Fruit fly (Drosophila melanogaster) whole organism, embryonic: ENCODE results near the gene Hs6st.

Experiments
- ATbp ChIP-seq: fragments of 200-800 bp; sonication (Bioruptor generic); optimal IDR thresholded peaks from 2 replicates; lab custom pipeline; 2017; ENCODE audit warnings: missing biosample characterization, mild to moderate bottlenecking, missing genetic modification characterization, missing genetic modification reagents
- Abd-B ChIP-seq: fragments of 200-800 bp; sonication (Bioruptor generic); optimal IDR thresholded peaks from 2 replicates; lab custom pipeline; 2018; ENCODE audit warnings: missing biosample characterization, mild to moderate bottlenecking, missing genetic modification characterization, moderate library complexity
- Aef1 ChIP-seq: fragments of 200-800 bp; sonication (Bioruptor generic); IDR thresholded peaks from 3 replicates; pipeline ENCODE4 v1.3.6; 2022; ENCODE audit warnings: missing biosample characterization, missing genetic modification characterization
- BEAF-32 ChIP-seq: fragments of 200-800 bp; sonication (Bioruptor generic); optimal IDR thresholded peaks from 3 replicates; lab custom pipeline; 2017; ENCODE audit warnings: missing biosample characterization, missing genetic modification characterization, mild to moderate bottlenecking, moderate library complexity, missing genetic modification reagents
- CG1024 ChIP-seq: fragments of 200-800 bp; sonication (Bioruptor generic); IDR thresholded peaks from 2 replicates; pipeline ENCODE4 v1.3.6; 2022; ENCODE audit warnings: missing biosample characterization, missing genetic modification characterization
- CG10267 ChIP-seq: fragments of 200-800 bp; sonication (Bioruptor generic); optimal IDR thresholded peaks from 2 replicates; lab custom pipeline; 2018; ENCODE audit warnings: missing biosample characterization, mild to moderate bottlenecking, missing genetic modification characterization, moderate library complexity
- CG10462 ChIP-seq: fragments of 200-800 bp; sonication (Bioruptor generic); optimal IDR thresholded peaks from 2 replicates; lab custom pipeline; 2016; ENCODE audit warnings: missing biosample characterization, missing genetic modification characterization
- CG10543 ChIP-seq: fragments of 200-800 bp; sonication (Bioruptor generic); optimal IDR thresholded peaks from 3 replicates; lab custom pipeline; 2017; ENCODE audit warnings: missing biosample characterization, mild to moderate bottlenecking, missing genetic modification characterization, moderate library complexity
- CG12219 ChIP-seq: fragments of 200-800 bp; sonication (Bioruptor generic); optimal IDR thresholded peaks from 3 replicates; lab custom pipeline; 2018; ENCODE audit warnings: missing biosample characterization, mild to moderate bottlenecking, missing genetic modification characterization
- CG13775 ChIP-seq: fragments of 200-800 bp; sonication (Bioruptor generic); optimal IDR thresholded peaks from 3 replicates; lab custom pipeline; 2017; ENCODE audit warnings: missing biosample characterization, mild to moderate bottlenecking, missing genetic modification characterization
- CG14710 ChIP-seq: fragments of 200-800 bp; sonication (Bioruptor generic); optimal IDR thresholded peaks from 3 replicates; lab custom pipeline; 2019; ENCODE audit warnings: missing biosample characterization, mild to moderate bottlenecking, missing genetic modification characterization, moderate library complexity
- CG14860 ChIP-seq: fragments of 200-800 bp; sonication (Bioruptor generic); IDR thresholded peaks from 3 replicates; pipeline ENCODE4 v1.3.6; 2022; ENCODE audit warnings: missing biosample characterization, missing genetic modification characterization; ENCODE audit not compliant: partially characterized antibody
- CG15073 ChIP-seq: fragments of 200-800 bp; sonication (Bioruptor generic); optimal IDR thresholded peaks from 2 replicates; lab custom pipeline; 2016; ENCODE audit warnings: missing biosample characterization, missing genetic modification characterization
- CG16815 ChIP-seq: fragments of 200-800 bp; sonication (Bioruptor generic); optimal IDR thresholded peaks from 3 replicates; lab custom pipeline; 2017; ENCODE audit warnings: missing biosample characterization, mild to moderate bottlenecking, missing genetic modification characterization
- CG17829 ChIP-seq: fragments of 200-800 bp; optimal IDR thresholded peaks from 2 replicates; lab custom pipeline; 2019; ENCODE audit warnings: missing biosample characterization, mild to moderate bottlenecking, missing genetic modification characterization, moderate library complexity
- CG17912 ChIP-seq: fragments of 200-800 bp; sonication (Bioruptor generic); optimal IDR thresholded peaks from 2 replicates; lab custom pipeline; 2018; ENCODE audit warnings: missing biosample characterization, mild to moderate bottlenecking, missing genetic modification characterization
- CG18262 ChIP-seq: fragments of 200-800 bp; optimal IDR thresholded peaks from 3 replicates; lab custom pipeline; 2019; ENCODE audit warnings: missing biosample characterization, mild to moderate bottlenecking, missing genetic modification characterization, moderate library complexity
- CG2120 ChIP-seq: fragments of 200-800 bp; sonication (Bioruptor generic); optimal IDR thresholded peaks from 3 replicates; lab custom pipeline; 2016; ENCODE audit warnings: missing biosample characterization, missing genetic modification characterization
- CG2875 ChIP-seq: fragments of 200-800 bp; sonication (Bioruptor generic); optimal IDR thresholded peaks from 2 replicates; lab custom pipeline; 2017; ENCODE audit warnings: missing biosample characterization, mild to moderate bottlenecking, missing genetic modification characterization, missing genetic modification reagents
- CG30403 ChIP-seq: fragments of 200-800 bp; sonication (Bioruptor generic); optimal IDR thresholded peaks from 3 replicates; lab custom pipeline; 2016; ENCODE audit warnings: missing biosample characterization, missing genetic modification characterization
- CG7786 ChIP-seq: fragments of 200-800 bp; sonication (Bioruptor generic); optimal IDR thresholded peaks from 2 replicates; lab custom pipeline; 2016; ENCODE audit warnings: missing biosample characterization, missing genetic modification characterization
- CG9817 ChIP-seq: fragments of 200-800 bp; sonication (Bioruptor generic); optimal IDR thresholded peaks from 2 replicates; lab custom pipeline; 2018; ENCODE audit warnings: missing biosample characterization, mild to moderate bottlenecking, missing genetic modification characterization, moderate library complexity
- CrebB ChIP-seq: fragments of 200-800 bp; sonication (Bioruptor generic); optimal IDR thresholded peaks from 3 replicates; lab custom pipeline; 2018; ENCODE audit warnings: missing biosample characterization, mild to moderate bottlenecking, missing genetic modification characterization
- Dad ChIP-seq: fragments of 200-800 bp; sonication (Bioruptor generic); optimal IDR thresholded peaks from 3 replicates; lab custom pipeline; 2016; ENCODE audit warnings: missing biosample characterization, missing genetic modification characterization
- Dfd ChIP-seq, 2 experiments: fragments of >200 bp; optimal IDR thresholded peaks; 2 replicates each; lab custom pipeline; 2017; ENCODE audit warnings: missing biosample characterization in 2 of 2, missing genetic modification characterization in 2 of 2
- Dp ChIP-seq: fragments of 200-800 bp; sonication (Bioruptor generic); optimal IDR thresholded peaks from 2 replicates; lab custom pipeline; 2018; ENCODE audit warnings: missing biosample characterization, mild to moderate bottlenecking, missing genetic modification characterization, moderate library complexity
- Eip74EF ChIP-seq, 2 experiments: fragments of 200-800 bp in 1 of 2; fragments of >200 bp in 1 of 2; sonication (Bioruptor generic) in 1 of 2; optimal IDR thresholded peaks; 2 replicates each; lab custom pipeline; 2017 to 2019; ENCODE audit warnings: missing biosample characterization in 2 of 2, missing genetic modification characterization in 2 of 2, mild to moderate bottlenecking in 1 of 2, moderate library complexity in 1 of 2
- Fer1 ChIP-seq: fragments of 200-800 bp; sonication (Bioruptor generic); optimal IDR thresholded peaks from 2 replicates; lab custom pipeline; 2017; ENCODE audit warnings: missing biosample characterization, mild to moderate bottlenecking, missing genetic modification characterization
- Fer2 ChIP-seq: fragments of 200-800 bp; sonication (Bioruptor generic); optimal IDR thresholded peaks from 2 replicates; lab custom pipeline; 2018; ENCODE audit warnings: missing biosample characterization, mild to moderate bottlenecking, missing genetic modification characterization, moderate library complexity
- Gug ChIP-seq: fragments of 200-800 bp; sonication (Bioruptor generic); IDR thresholded peaks from 4 replicates; pipeline ENCODE4 v1.3.6; 2022; ENCODE audit warnings: missing biosample characterization, missing genetic modification characterization
- Hand ChIP-seq: fragments of 200-800 bp; sonication (Bioruptor generic); optimal IDR thresholded peaks from 2 replicates; lab custom pipeline; 2017; ENCODE audit warnings: mild to moderate bottlenecking, missing biosample characterization, missing genetic modification reagents, missing genetic modification characterization
- Sin3A ChIP-seq: fragments of >200 bp; optimal IDR thresholded peaks from 2 replicates; lab custom pipeline; 2018
- Sox100B ChIP-seq: fragments of 200-800 bp; sonication (Bioruptor generic); optimal IDR thresholded peaks from 3 replicates; lab custom pipeline; 2018; ENCODE audit warnings: missing biosample characterization, mild to moderate bottlenecking, missing genetic modification characterization
- Sry-δ ChIP-seq: fragments of 200-800 bp; sonication (Bioruptor generic); optimal IDR thresholded peaks from 2 replicates; lab custom pipeline; 2016; ENCODE audit warnings: missing biosample characterization, missing genetic modification characterization
- abd-A ChIP-seq: fragments of 200-800 bp; sonication (Bioruptor generic); optimal IDR thresholded peaks from 3 replicates; lab custom pipeline; 2019; ENCODE audit warnings: missing biosample characterization, mild to moderate bottlenecking, missing genetic modification characterization, moderate library complexity
- ac ChIP-seq: fragments of 200-800 bp; sonication (Bioruptor generic); optimal IDR thresholded peaks from 3 replicates; lab custom pipeline; 2017; ENCODE audit warnings: missing biosample characterization, mild to moderate bottlenecking, missing genetic modification characterization
- ash1 ChIP-seq: fragments of 200-800 bp; sonication (Bioruptor generic); optimal IDR thresholded peaks from 2 replicates; lab custom pipeline; 2018; ENCODE audit warnings: missing biosample characterization, mild to moderate bottlenecking, missing genetic modification characterization
- bbx ChIP-seq: fragments of 200-800 bp; sonication (Bioruptor generic); IDR thresholded peaks from 2 replicates; pipeline ENCODE4 v1.3.6; 2022; ENCODE audit warnings: missing biosample characterization, missing genetic modification characterization; ENCODE audit not compliant: partially characterized antibody
- chinmo ChIP-seq: fragments of 200-800 bp; sonication (Bioruptor generic); IDR thresholded peaks from 4 replicates; pipeline ENCODE4 v1.3.6; 2022; ENCODE audit warnings: missing biosample characterization, missing genetic modification characterization; ENCODE audit not compliant: partially characterized antibody
- dpn ChIP-seq, 2 experiments: fragments of 200-800 bp; sonication (Bioruptor generic); optimal IDR thresholded peaks; 3 replicates each; lab custom pipeline; 2016; ENCODE audit warnings: missing biosample characterization in 2 of 2, missing genetic modification characterization in 2 of 2
- fd64A ChIP-seq: fragments of 200-800 bp; sonication (Bioruptor generic); optimal IDR thresholded peaks from 3 replicates; lab custom pipeline; 2018; ENCODE audit warnings: missing biosample characterization, mild to moderate bottlenecking, missing genetic modification characterization
- ind ChIP-seq: fragments of 200-800 bp; sonication (Bioruptor generic); optimal IDR thresholded peaks from 3 replicates; lab custom pipeline; 2016; ENCODE audit warnings: missing biosample characterization, missing genetic modification characterization
- inv ChIP-seq: fragments of 200-800 bp; sonication (Bioruptor generic); IDR thresholded peaks from 2 replicates; pipeline ENCODE4 v1.3.6; 2022; ENCODE audit warnings: missing biosample characterization, missing genetic modification characterization; ENCODE audit not compliant: partially characterized antibody
- phol ChIP-seq: fragments of 200-800 bp; sonication (Bioruptor generic); optimal IDR thresholded peaks from 3 replicates; lab custom pipeline; 2018; ENCODE audit warnings: missing biosample characterization, mild to moderate bottlenecking, missing genetic modification characterization, moderate library complexity
- slbo ChIP-seq: fragments of 200-800 bp; sonication (Bioruptor generic); IDR thresholded peaks from 2 replicates; pipeline ENCODE4 v1.3.6; 2022; ENCODE audit warnings: missing biosample characterization, missing genetic modification characterization
- stwl ChIP-seq: fragments of 200-800 bp; sonication (Bioruptor generic); optimal IDR thresholded peaks from 3 replicates; lab custom pipeline; 2018; ENCODE audit warnings: missing biosample characterization, mild to moderate bottlenecking, missing genetic modification characterization, moderate library complexity
- trem ChIP-seq: fragments of 200-800 bp; optimal IDR thresholded peaks from 3 replicates; lab custom pipeline; 2019; ENCODE audit warnings: missing biosample characterization, mild to moderate bottlenecking, missing genetic modification characterization, moderate library complexity
- ttk ChIP-seq: fragments of 200-800 bp; sonication (Bioruptor generic); IDR thresholded peaks from 2 replicates; pipeline ENCODE4 v2.1.2; 2022; ENCODE audit warnings: missing biosample characterization, missing genetic modification characterization
- z ChIP-seq: fragments of 200-800 bp; sonication (Bioruptor generic); IDR thresholded peaks from 3 replicates; pipeline ENCODE4 v1.3.6; 2022; ENCODE audit warnings: missing biosample characterization, missing genetic modification characterization
- zfh1 ChIP-seq: fragments of 200-800 bp; sonication (Bioruptor generic); IDR thresholded peaks from 3 replicates; pipeline ENCODE4 v1.3.6; 2022; ENCODE audit warnings: missing biosample characterization, missing genetic modification characterization

The Hs6st gene

DNA sequence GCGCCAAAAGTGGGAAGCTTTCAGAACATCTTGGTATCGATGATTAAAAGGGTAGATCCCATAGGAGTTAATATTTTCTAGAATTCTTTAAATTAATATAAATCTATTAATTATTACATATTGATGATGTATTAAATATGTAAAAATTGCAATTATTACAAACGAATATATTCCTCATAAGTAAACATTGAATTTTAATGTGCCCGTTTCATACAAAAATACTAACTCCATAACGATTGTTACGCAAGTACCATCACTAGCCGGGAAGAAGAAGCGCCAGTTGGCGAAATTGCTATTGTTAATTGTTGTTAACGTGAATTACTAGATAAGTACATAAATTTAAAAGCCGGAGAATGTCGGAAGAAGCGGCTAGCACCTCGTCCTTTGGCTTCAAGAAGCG is 49.2 kb upstream of the Hs6st start, which contains the start of gene mdlc:
mdlc (plus strand) TSS at position 248 of the 400 bp plus-strand sequence.
- TF ChIP-seq CG17829 (tag; lab: Kevin White, UChicago) (no peak), CG9817 (tag; lab: Kevin White, UChicago) (peak; percentile 23), CG13775 (GFP tag; lab: Kevin White, UChicago) (peak; percentile 4), ash1 (GFP tag; lab: Kevin White, UChicago) (no peak), ac (GFP tag; lab: Kevin White, UChicago) (no peak), ATbp (GFP tag; lab: Kevin White, UChicago) (no peak), Sin3A (peak; percentile 51), CG7786 (GFP tag; lab: Kevin White, UChicago) (no peak), CG14860 (no peak), Sox100B (GFP tag; lab: Kevin White, UChicago) (peak; percentile 11), ind (GFP tag; lab: Kevin White, UChicago) (peak; percentile 19), trem (tag; lab: Kevin White, UChicago) (peak; percentile 35), CG10543 (GFP tag; lab: Kevin White, UChicago) (no peak), CG2120 (GFP tag; lab: Kevin White, UChicago) (peak; percentile 10), Fer2 (no peak), fd64A (GFP tag; lab: Kevin White, UChicago) (no peak), CrebB (tag; lab: Kevin White, UChicago) (no peak), Dfd (GFP tag; optimal IDR thresholded peaks at IDR 0.05; lab: Kevin White, UChicago) (no peak), CG12219 (no peak), CG16815 (GFP tag; lab: Kevin White, UChicago) (no peak), Abd-B (peak; percentile 69), CG2875 (GFP tag; lab: Kevin White, UChicago) (no peak), z (GFP tag; lab: Robert Waterston, UW) (no peak), CG1024 (GFP tag; lab: Robert Waterston, UW) (no peak), CG17912 (GFP tag; lab: Kevin White, UChicago) (no peak), stwl (tag; lab: Kevin White, UChicago) (peak; percentile 83), abd-A (tag; lab: Kevin White, UChicago) (peak; percentile 46), BEAF-32 (GFP tag; lab: Kevin White, UChicago) (peak; percentile 71), CG10462 (GFP tag; lab: Kevin White, UChicago) (no peak), Dad (GFP tag; lab: Kevin White, UChicago) (no peak), Fer1 (GFP tag; lab: Kevin White, UChicago) (no peak), ttk (GFP tag; lab: Robert Waterston, UW) (no peak), Aef1 (GFP tag; lab: Robert Waterston, UW) (no peak), CG30403 (GFP tag; lab: Kevin White, UChicago) (peak; percentile 22), bbx (GFP tag; lab: Robert Waterston, UW) (peak; percentile 27; the same call in 1 of the 2 replicates), CG14710 (tag; lab: Kevin White, UChicago) (peak; percentile 40), dpn (GFP tag; optimal IDR thresholded peaks at IDR 0.05; lab: Kevin White, UChicago) (peak in 1 of 2 experiments; percentile 0), Dp (peak; percentile 57), CG15073 (GFP tag; lab: Kevin White, UChicago) (no peak), Gug (GFP tag; lab: Robert Waterston, UW) (no peak), slbo (peak; percentile 54), CG18262 (tag; lab: Kevin White, UChicago) (no peak), Hand (no peak), Eip74EF (GFP tag; optimal IDR thresholded peaks at IDR 0.05; lab: Kevin White, UChicago) (no peak), CG10267 (tag; lab: Kevin White, UChicago) (peak; percentile 15), inv (GFP tag; lab: Robert Waterston, UW) (peak; percentile 47; the same call in 1 of the 2 replicates), phol (tag; lab: Kevin White, UChicago) (peak; percentile 51), Sry-δ (GFP tag; lab: Kevin White, UChicago) (peak; percentile 77), chinmo (GFP tag; lab: Robert Waterston, UW) (no peak), zfh1 (GFP tag; lab: Robert Waterston, UW) (no peak)
